Fruit fly (Drosophila melanogaster): ENCODE measurements around the gene Dhrs4.

The Dhrs4 gene

DNA sequence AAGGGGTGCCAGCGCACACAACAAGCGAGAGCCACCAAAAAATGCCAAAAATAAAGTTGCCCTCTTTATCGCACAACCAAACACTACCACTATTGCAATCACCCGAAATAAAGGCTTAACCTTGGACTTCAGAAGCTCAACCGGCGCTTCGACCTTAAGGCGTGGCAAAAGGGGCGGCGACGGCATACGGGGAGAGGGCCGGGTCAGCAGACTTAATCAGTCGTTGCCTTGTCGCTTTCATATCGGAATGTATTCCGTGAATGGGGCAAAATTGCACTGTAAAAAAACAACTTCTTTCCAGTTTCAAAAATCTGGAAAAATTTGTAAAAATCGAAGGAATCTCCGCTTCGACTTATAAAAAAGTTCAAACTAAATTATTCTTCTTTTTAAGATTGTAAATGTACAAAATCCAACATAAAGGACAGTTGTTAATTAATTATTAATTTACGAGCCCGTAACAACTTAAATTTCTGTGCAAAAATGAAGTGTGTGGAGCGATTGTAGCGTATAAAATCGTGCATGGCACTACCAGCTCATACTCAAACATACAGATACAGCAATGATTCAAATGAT, 41.6 kb upstream of the Dhrs4 start (continued):
- TF ChIP-seq Gsc (GFP tag; IDR thresholded peaks at IDR 0.05) (no peak), Lim3 (GFP tag; IDR thresholded peaks at IDR 0.05) (no peak), CG13624 (GFP tag; optimal IDR thresholded peaks at IDR 0.05) (no peak), Eip74EF (GFP tag; optimal IDR thresholded peaks at IDR 0.05) (no peak), psq (GFP tag; optimal IDR thresholded peaks at IDR 0.05) (no peak), CG42726 (GFP tag; IDR thresholded peaks at IDR 0.05; ENCODE audit: partially characterized antibody) (no peak), CG10654 (GFP tag; optimal IDR thresholded peaks at IDR 0.05) (no peak), CG4707 (GFP tag; optimal IDR thresholded peaks at IDR 0.05) (no peak), CG13296 (GFP tag; optimal IDR thresholded peaks at IDR 0.05) (no peak), Med (GFP tag) (peak; percentile 68), danr (GFP tag; IDR thresholded peaks at IDR 0.05) (no peak), Mad (GFP tag; optimal IDR thresholded peaks at IDR 0.05) (no peak), CG2120 (GFP tag; optimal IDR thresholded peaks at IDR 0.05) (peak; percentile 44), Hsf (GFP tag; optimal IDR thresholded peaks at IDR 0.05) (no peak), CG4617 (GFP tag; optimal IDR thresholded peaks at IDR 0.05; ENCODE audit: borderline replicate concordance) (no peak), gsb (GFP tag; IDR thresholded peaks at IDR 0.05) (no peak), CG12769 (tag; optimal IDR thresholded peaks at IDR 0.05) (no peak), Doc2 (GFP tag; IDR thresholded peaks at IDR 0.05) (no peak), crp (GFP tag; optimal IDR thresholded peaks at IDR 0.05) (no peak), corto (GFP tag; optimal IDR thresholded peaks at IDR 0.05) (no peak), ind (GFP tag; optimal IDR thresholded peaks at IDR 0.05) (peak; percentile 6), MESR4 (GFP tag; optimal IDR thresholded peaks at IDR 0.05) (no peak), Sry-β (GFP tag; optimal IDR thresholded peaks at IDR 0.05) (no peak), CG15073 (GFP tag; optimal IDR thresholded peaks at IDR 0.05) (no peak), CG10147 (GFP tag; optimal IDR thresholded peaks at IDR 0.05) (no peak), slou (GFP tag; optimal IDR thresholded peaks at IDR 0.05) (no peak), hkb (optimal IDR thresholded peaks at IDR 0.05) (no peak), hkb (GFP tag; IDR thresholded peaks at IDR 0.05) (no peak), sd (tag; optimal IDR thresholded peaks at IDR 0.05) (peak; percentile 3), CG7372 (GFP tag; IDR thresholded peaks at IDR 0.05) (no peak), CG4404 (GFP tag; IDR thresholded peaks at IDR 0.05) (no peak), ems (GFP tag; optimal IDR thresholded peaks at IDR 0.05) (no peak), Aef1 (GFP tag; IDR thresholded peaks at IDR 0.05) (no peak), slbo (GFP tag; IDR thresholded peaks at IDR 0.05) (0 out of 2 replicates have a peak, but pooled peaks have one; percentile 21), CG7745 (tag; optimal IDR thresholded peaks at IDR 0.05) (no peak), Dek (tag; optimal IDR thresholded peaks at IDR 0.05) (no peak), seq (GFP tag; IDR thresholded peaks at IDR 0.05) (peak; percentile 11; the same call in 1 of the 2 replicates), Hmx (GFP tag; optimal IDR thresholded peaks at IDR 0.05) (no peak), CG17186 (GFP tag; optimal IDR thresholded peaks at IDR 0.05) (no peak), lab (GFP tag; optimal IDR thresholded peaks at IDR 0.05) (peak; percentile 6), CG8944 (GFP tag; optimal IDR thresholded peaks at IDR 0.05) (no peak), Fer3 (tag; optimal IDR thresholded peaks at IDR 0.05) (no peak), gfzf (GFP tag; optimal IDR thresholded peaks at IDR 0.05) (no peak), crol (GFP tag; IDR thresholded peaks at IDR 0.05) (no peak), CG8290 (GFP tag; optimal IDR thresholded peaks at IDR 0.05) (no peak), CG8290 (tag; optimal IDR thresholded peaks at IDR 0.05) (no peak), CG14710 (tag; optimal IDR thresholded peaks at IDR 0.05) (no peak), TFAM (GFP tag; optimal IDR thresholded peaks at IDR 0.05) (no peak), NFAT (GFP tag; IDR thresholded peaks at IDR 0.05) (no peak), CG17328 (GFP tag; IDR thresholded peaks at IDR 0.05) (no peak), Ets97D (GFP tag; optimal IDR thresholded peaks at IDR 0.05) (no peak), h (optimal IDR thresholded peaks at IDR 0.05) (no peak)
